Worm (Caenorhabditis elegans) whole organism, young adult: ENCODE data around the gene aptf-4.

Source experiments
- ZK185.1 ChIP-seq: sonication (generic microtip); optimal IDR thresholded peaks from 2 replicates; lab custom pipeline; 2016; ENCODE audit warnings: mild to moderate bottlenecking, missing genetic modification characterization, missing compliant biosample characterization; ENCODE audit not compliant: poor library complexity, severe bottlenecking
- ama-1 ChIP-seq, 3 experiments: fragments of 150-350 bp in 1 of 3; sonication (generic microtip) in 2 of 3; optimal IDR thresholded peaks; 2 replicates each; lab custom pipeline; 2014 to 2018; ENCODE audit warnings: missing biosample characterization in 2 of 3, missing genetic modification characterization in 2 of 3, missing genetic modification reagents in 2 of 3
- atf-7 ChIP-seq: sonication (generic microtip); optimal IDR thresholded peaks from 2 replicates; lab custom pipeline; 2017; ENCODE audit warnings: mild to moderate bottlenecking, missing genetic modification characterization, missing compliant biosample characterization
- attf-3 ChIP-seq: fragments of 200-800 bp; sonication (Bioruptor generic); conservative IDR thresholded peaks from 2 replicates; pipeline ENCODE4 v1.3.6; 2022; ENCODE audit warnings: missing genetic modification reagents, missing genetic modification characterization, missing compliant biosample characterization
- ets-4 ChIP-seq: fragments of 200-800 bp; sonication (Bioruptor generic); optimal IDR thresholded peaks from 2 replicates; lab custom pipeline; 2018; ENCODE audit warnings: mild to moderate bottlenecking, missing genetic modification characterization, missing compliant biosample characterization
- mxl-1 ChIP-seq: sonication (generic microtip); optimal IDR thresholded peaks from 2 replicates; lab custom pipeline; 2016; ENCODE audit warnings: missing genetic modification characterization, missing compliant biosample characterization
- nhr-90 ChIP-seq: sonication (generic microtip); optimal IDR thresholded peaks from 2 replicates; lab custom pipeline; 2016; ENCODE audit warnings: missing genotype, mild to moderate bottlenecking, missing genetic modification characterization, missing compliant biosample characterization
- pbrm-1 ChIP-seq: fragments of 200-800 bp; sonication (Bioruptor generic); IDR thresholded peaks from 2 replicates; pipeline ENCODE4 v1.3.6; 2022; ENCODE audit warnings: missing genetic modification reagents, missing genetic modification characterization, missing compliant biosample characterization
- snpc-4 ChIP-seq, 5 experiments: fragments of 150-350 bp in 1 of 5; sonication (generic microtip) in 4 of 5; optimal IDR thresholded peaks; 2 replicates each; lab custom pipeline; 2014 to 2018; ENCODE audit warnings: missing genetic modification characterization in 5 of 5, missing biosample characterization in 3 of 5, antibody characterized with exemption in 2 of 5, mild to moderate bottlenecking in 2 of 5, missing compliant biosample characterization in 2 of 5, missing genotype in 2 of 5, moderate library complexity in 2 of 5, missing genetic modification reagents in 1 of 5
- unc-130 ChIP-seq: sonication (generic microtip); optimal IDR thresholded peaks from 2 replicates; lab custom pipeline; 2016; ENCODE audit warnings: missing genetic modification reagents, missing genetic modification characterization, missing compliant biosample characterization

- no peak for TF ChIP-seq mxl-1 (tag; lab: Kevin White, UChicago)
- TF ChIP-seq ZK185.1 (tag; lab: Kevin White, UChicago) = no peak
- TF ChIP-seq ets-4 (GFP tag; lab: Kevin White, UChicago) = no peak
- TF ChIP-seq atf-7 (tag; lab: Kevin White, UChicago) = no peak
- no peak for TF ChIP-seq nhr-90 (tag; lab: Kevin White, UChicago)
- no peak for TF ChIP-seq attf-3 (GFP tag; lab: Robert Waterston, UW)
- TF ChIP-seq ama-1 (optimal IDR thresholded peaks at IDR 0.05; lab: Kevin White, UChicago) = no peak
- TF ChIP-seq ama-1 (GFP tag; optimal IDR thresholded peaks at IDR 0.05; lab: Kevin White, UChicago) = no peak
- no peak for TF ChIP-seq pbrm-1 (GFP tag; lab: Robert Waterston, UW)
- no peak for TF ChIP-seq snpc-4 (GFP tag; optimal IDR thresholded peaks at IDR 0.05; lab: Kevin White, UChicago)
- no peak for TF ChIP-seq snpc-4 (tag; optimal IDR thresholded peaks at IDR 0.05; lab: Kevin White, UChicago)
- no peak for TF ChIP-seq unc-130
These were observed at the start of gene aptf-4 for ce11 chrII:8590684-8591083.
